Worm (Caenorhabditis elegans): Measurements from ENCODE around the gene F13A2.3.

F13A2.3 gene

ce11 chrV:4374625-4375024 lies 21.5 kb downstream of the F13A2.3 start, which contains the start of gene neg-1:
Gene neg-1 (minus strand): TSS chrV:4374874.
- TF ChIP-seq ref-1 (GFP tag; conservative IDR thresholded peaks at IDR 0.05) = no peak
- no peak for TF ChIP-seq klf-2 (GFP tag; conservative IDR thresholded peaks at IDR 0.05)
- TF ChIP-seq ztf-29 (GFP tag; IDR thresholded peaks at IDR 0.05) = no peak
- no peak for TF ChIP-seq ztf-23 (GFP tag; IDR thresholded peaks at IDR 0.05)
- TF ChIP-seq med-1 (GFP tag; optimal IDR thresholded peaks at IDR 0.05; ENCODE audit: insufficient read depth) = no peak

DNA sequence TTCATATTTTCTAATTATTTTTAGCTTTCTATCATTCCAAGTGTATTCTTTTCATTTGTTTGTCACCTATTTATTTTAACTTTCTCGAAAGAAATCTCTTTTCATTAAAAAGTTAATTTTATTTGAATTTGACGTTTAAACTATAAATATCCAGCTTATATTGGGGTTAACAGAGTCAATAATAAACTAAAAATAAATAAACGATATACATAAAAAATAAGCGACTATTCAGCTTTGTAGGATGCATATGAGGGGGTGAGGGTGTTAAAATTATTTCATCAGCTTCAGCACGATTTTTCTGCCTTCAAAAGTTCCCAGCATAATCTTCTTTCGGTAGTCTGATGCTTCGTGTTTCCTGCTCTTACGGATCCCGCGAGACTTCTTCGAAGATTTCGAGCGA lies 22.5 kb downstream of the F13A2.3 start:
- TF ChIP-seq klf-2 (GFP tag; conservative IDR thresholded peaks at IDR 0.05) (no peak), tab-1 (GFP tag; IDR thresholded peaks at IDR 0.05) (no peak), cog-1 (tag; optimal IDR thresholded peaks at IDR 0.05) (no peak), ref-1 (GFP tag; conservative IDR thresholded peaks at IDR 0.05) (no peak), ztf-23 (GFP tag; IDR thresholded peaks at IDR 0.05) (no peak), med-1 (GFP tag; optimal IDR thresholded peaks at IDR 0.05; ENCODE audit: insufficient read depth) (no peak)

- TF ChIP-seq ref-1 (GFP tag; conservative IDR thresholded peaks at IDR 0.05) (no peak), T22C8.4 (GFP tag; IDR thresholded peaks at IDR 0.05) (no peak), tab-1 (GFP tag; IDR thresholded peaks at IDR 0.05) (no peak), cog-1 (tag; optimal IDR thresholded peaks at IDR 0.05) (no peak), klf-2 (GFP tag; conservative IDR thresholded peaks at IDR 0.05) (no peak), ztf-29 (GFP tag; IDR thresholded peaks at IDR 0.05) (no peak), med-1 (GFP tag; optimal IDR thresholded peaks at IDR 0.05; ENCODE audit: insufficient read depth) (no peak), ztf-23 (GFP tag; IDR thresholded peaks at IDR 0.05) (no peak), flt-1 (GFP tag; IDR thresholded peaks at IDR 0.05) (no peak)
Measured at ce11 chrV:4372986-4373385, 23.2 kb downstream of the F13A2.3 start.

DNA sequence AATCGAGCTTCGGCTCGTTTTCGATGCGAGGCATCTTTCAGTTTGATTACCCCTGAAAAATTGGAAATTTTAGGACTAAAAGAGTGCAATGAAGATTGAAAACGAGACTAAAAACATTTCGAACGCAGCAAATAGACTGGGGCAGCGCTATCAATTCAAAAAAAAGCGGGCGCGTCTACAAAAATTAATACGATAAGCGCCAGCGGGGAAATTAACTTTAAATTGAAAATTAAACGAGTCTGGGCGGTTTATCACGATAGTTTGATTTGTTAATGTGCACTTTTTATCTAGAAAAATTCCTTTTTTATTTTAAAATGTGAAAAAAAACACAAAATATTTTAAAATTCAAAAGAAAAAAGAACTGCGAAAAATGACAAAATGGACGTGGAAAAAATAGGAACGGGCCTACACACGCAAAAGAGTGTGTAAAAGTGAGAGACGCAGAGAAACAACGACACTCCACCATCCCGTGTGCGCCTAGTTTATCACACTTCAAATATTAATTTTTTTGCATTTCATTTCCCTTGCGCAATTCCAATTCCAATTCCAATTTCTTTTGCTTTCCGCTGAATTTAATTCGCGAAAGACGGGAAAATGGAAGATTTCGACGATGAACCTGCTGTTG lies 24.7 kb downstream of the F13A2.3 start, which contains the start of the genes gmpr-1 and fipp-1:
Gene gmpr-1, minus strand, starts transcription at position 75 of the 625 bp plus-strand sequence.
Gene fipp-1, plus strand, starts transcription at position 499 of the 625 bp plus-strand sequence.
- TF ChIP-seq T22C8.4 (GFP tag; IDR thresholded peaks at IDR 0.05) (no peak), cog-1 (tag; optimal IDR thresholded peaks at IDR 0.05) (no peak), flt-1 (GFP tag; IDR thresholded peaks at IDR 0.05) (no peak), ztf-29 (GFP tag; IDR thresholded peaks at IDR 0.05) (no peak), tab-1 (GFP tag; IDR thresholded peaks at IDR 0.05) (no peak), ztf-23 (GFP tag; IDR thresholded peaks at IDR 0.05) (no peak), klf-2 (GFP tag; conservative IDR thresholded peaks at IDR 0.05) (no peak), ref-1 (GFP tag; conservative IDR thresholded peaks at IDR 0.05) (no peak), med-1 (GFP tag; optimal IDR thresholded peaks at IDR 0.05; ENCODE audit: insufficient read depth) (no peak)

DNA sequence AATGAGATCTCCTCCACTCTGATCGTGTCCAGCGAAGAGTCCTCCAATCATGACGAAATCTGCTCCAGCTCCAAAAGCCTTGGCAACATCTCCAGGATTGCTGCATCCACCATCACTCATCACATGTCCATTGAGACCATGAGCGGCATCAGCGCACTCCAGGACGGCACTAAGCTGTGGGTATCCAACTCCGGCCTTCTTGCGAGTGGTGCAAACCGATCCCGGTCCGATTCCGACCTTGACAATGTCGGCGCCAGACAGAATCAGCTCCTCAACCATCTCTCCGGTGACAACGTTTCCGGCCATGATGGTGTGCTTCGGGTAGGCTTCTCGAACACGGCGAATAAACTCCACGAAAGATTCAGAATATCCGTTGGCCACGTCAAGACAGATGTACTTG lies 25.6 kb downstream of the F13A2.3 start:
- TF ChIP-seq ztf-29 (GFP tag; IDR thresholded peaks at IDR 0.05) = no peak
- no peak for TF ChIP-seq cog-1 (tag; optimal IDR thresholded peaks at IDR 0.05)
- TF ChIP-seq flt-1 (GFP tag; IDR thresholded peaks at IDR 0.05) = no peak
- no peak for TF ChIP-seq ztf-23 (GFP tag; IDR thresholded peaks at IDR 0.05)
- no peak for TF ChIP-seq klf-2 (GFP tag; conservative IDR thresholded peaks at IDR 0.05)
- TF ChIP-seq T22C8.4 (GFP tag; IDR thresholded peaks at IDR 0.05) = no peak
- TF ChIP-seq med-1 (GFP tag; optimal IDR thresholded peaks at IDR 0.05; ENCODE audit: insufficient read depth) = no peak
- TF ChIP-seq tab-1 (GFP tag; IDR thresholded peaks at IDR 0.05) = no peak
- TF ChIP-seq ref-1 (GFP tag; conservative IDR thresholded peaks at IDR 0.05) = no peak

- no peak for TF ChIP-seq ztf-23 (GFP tag; IDR thresholded peaks at IDR 0.05)
Measured at ce11 chrV:4366440-4366839, 29.7 kb downstream of the F13A2.3 start, which contains the start of gene F32D1.11. Gene F32D1.11 (minus strand): TSS chrV:4366540.

ce11 chrV:4364517-4364916 lies 31.6 kb downstream of the F13A2.3 start, which contains the start of gene grl-13:
Gene grl-13 (minus strand): TSS chrV:4364617.
- no peak for TF ChIP-seq flt-1 (GFP tag; IDR thresholded peaks at IDR 0.05)
- TF ChIP-seq klf-2 (GFP tag; conservative IDR thresholded peaks at IDR 0.05) = no peak
- TF ChIP-seq tab-1 (GFP tag; IDR thresholded peaks at IDR 0.05) = no peak
- TF ChIP-seq cog-1 (tag; optimal IDR thresholded peaks at IDR 0.05) = no peak
- TF ChIP-seq ref-1 (GFP tag; conservative IDR thresholded peaks at IDR 0.05) = no peak
- no peak for TF ChIP-seq ztf-29 (GFP tag; IDR thresholded peaks at IDR 0.05)
- no peak for TF ChIP-seq ztf-23 (GFP tag; IDR thresholded peaks at IDR 0.05)
- no peak for TF ChIP-seq med-1 (GFP tag; optimal IDR thresholded peaks at IDR 0.05; ENCODE audit: insufficient read depth)
- TF ChIP-seq T22C8.4 (GFP tag; IDR thresholded peaks at IDR 0.05) = no peak

- TF ChIP-seq flt-1 (GFP tag; IDR thresholded peaks at IDR 0.05) (no peak), med-1 (GFP tag; optimal IDR thresholded peaks at IDR 0.05; ENCODE audit: insufficient read depth) (no peak), tab-1 (GFP tag; IDR thresholded peaks at IDR 0.05) (no peak), cog-1 (tag; optimal IDR thresholded peaks at IDR 0.05) (no peak), klf-2 (GFP tag; conservative IDR thresholded peaks at IDR 0.05) (no peak), T22C8.4 (GFP tag; IDR thresholded peaks at IDR 0.05) (no peak), ztf-29 (GFP tag; IDR thresholded peaks at IDR 0.05) (no peak), ztf-23 (GFP tag; IDR thresholded peaks at IDR 0.05) (no peak), ref-1 (GFP tag; conservative IDR thresholded peaks at IDR 0.05) (no peak)
Measured at ce11 chrV:4361505-4361904, 34.7 kb downstream of the F13A2.3 start, which contains the start of gene F32D1.3. Gene F32D1.3 (minus strand): TSS chrV:4361569.

- TF ChIP-seq ref-1 (GFP tag; conservative IDR thresholded peaks at IDR 0.05) (no peak), med-1 (GFP tag; optimal IDR thresholded peaks at IDR 0.05; ENCODE audit: insufficient read depth) (no peak), T22C8.4 (GFP tag; IDR thresholded peaks at IDR 0.05) (no peak), klf-2 (GFP tag; conservative IDR thresholded peaks at IDR 0.05) (no peak), ztf-29 (GFP tag; IDR thresholded peaks at IDR 0.05) (no peak), ztf-23 (GFP tag; IDR thresholded peaks at IDR 0.05) (no peak), flt-1 (GFP tag; IDR thresholded peaks at IDR 0.05) (no peak)
Measured at ce11 chrV:4360018-4360417, 36.1 kb downstream of the F13A2.3 start.

- TF ChIP-seq klf-2 (GFP tag; conservative IDR thresholded peaks at IDR 0.05) (no peak), tab-1 (GFP tag; IDR thresholded peaks at IDR 0.05) (no peak), ztf-23 (GFP tag; IDR thresholded peaks at IDR 0.05) (no peak), ztf-29 (GFP tag; IDR thresholded peaks at IDR 0.05) (no peak), T22C8.4 (GFP tag; IDR thresholded peaks at IDR 0.05) (no peak), ref-1 (GFP tag; conservative IDR thresholded peaks at IDR 0.05) (no peak), med-1 (GFP tag; optimal IDR thresholded peaks at IDR 0.05; ENCODE audit: insufficient read depth) (no peak), flt-1 (GFP tag; IDR thresholded peaks at IDR 0.05) (no peak), cog-1 (tag; optimal IDR thresholded peaks at IDR 0.05) (no peak)
Measured at ce11 chrV:4359127-4359526, 37.0 kb downstream of the F13A2.3 start.

Measured in whole organism, midembryonic.